Fruit fly (Drosophila melanogaster): Measurements from ENCODE around the gene CG17786.

dm6 chr3R:24234721-24235120 lies 16.2 kb upstream of the CG17786 start:
- no peak for TF ChIP-seq cnc (optimal IDR thresholded peaks at IDR 0.05)
- no peak for TF ChIP-seq CG7101 (tag; optimal IDR thresholded peaks at IDR 0.05)
- no peak for TF ChIP-seq CG1620 (GFP tag; optimal IDR thresholded peaks at IDR 0.05)
- TF ChIP-seq bab1 (GFP tag; optimal IDR thresholded peaks at IDR 0.05) = no peak
- no peak for TF ChIP-seq Mnt (GFP tag; optimal IDR thresholded peaks at IDR 0.05)
